Fruit fly (Drosophila melanogaster) whole organism, embryonic: ENCODE measurements around the gene CG14227.
A peak's percentile ranks its signal among the peaks of the same experiment; 100 is the strongest.

Experiments used
- Aef1 ChIP-seq: fragments of 200-800 bp; sonication (Bioruptor generic); IDR thresholded peaks from 3 replicates; pipeline ENCODE4 v1.3.6; 2022; ENCODE audit warnings: missing biosample characterization, missing genetic modification characterization
- B-H1 ChIP-seq: fragments of 200-800 bp; sonication (Bioruptor generic); IDR thresholded peaks from 3 replicates; pipeline ENCODE4 v1.3.6; 2022; ENCODE audit warnings: missing biosample characterization, missing genetic modification characterization
- CG10209 ChIP-seq: fragments of 200-800 bp; sonication (Bioruptor generic); optimal IDR thresholded peaks from 3 replicates; lab custom pipeline; 2017; ENCODE audit warnings: missing biosample characterization, mild to moderate bottlenecking, missing genetic modification characterization, missing genetic modification reagents
- CG10366 ChIP-seq: fragments of 200-800 bp; sonication (Bioruptor generic); IDR thresholded peaks from 2 replicates; pipeline ENCODE4 v1.3.6; 2022; ENCODE audit warnings: missing biosample characterization, missing genetic modification characterization
- CG11093 ChIP-seq: fragments of 200-800 bp; sonication (Bioruptor generic); IDR thresholded peaks from 3 replicates; pipeline ENCODE4 v1.3.6; 2022; ENCODE audit warnings: missing biosample characterization, missing genetic modification characterization
- CG11504 ChIP-seq: fragments of 200-800 bp; sonication (Bioruptor generic); optimal IDR thresholded peaks from 3 replicates; lab custom pipeline; 2019; ENCODE audit warnings: missing biosample characterization, mild to moderate bottlenecking, missing genetic modification characterization, moderate library complexity
- CG11696 ChIP-seq: fragments of 200-800 bp; sonication (Bioruptor generic); IDR thresholded peaks from 2 replicates; pipeline ENCODE4 v1.3.6; 2022; ENCODE audit warnings: missing biosample characterization, missing genetic modification characterization
- CG12744 ChIP-seq: fragments of 200-800 bp; sonication (Bioruptor generic); optimal IDR thresholded peaks from 2 replicates; lab custom pipeline; 2016; ENCODE audit warnings: missing biosample characterization, missing genetic modification characterization
- CG1603 ChIP-seq: fragments of 200-800 bp; sonication (Bioruptor generic); optimal IDR thresholded peaks from 2 replicates; lab custom pipeline; 2019; ENCODE audit warnings: missing biosample characterization, mild to moderate bottlenecking, missing genetic modification characterization, moderate library complexity
- CG17359 ChIP-seq: fragments of 200-800 bp; sonication (Bioruptor generic); optimal IDR thresholded peaks from 3 replicates; lab custom pipeline; 2018; ENCODE audit warnings: missing biosample characterization, mild to moderate bottlenecking, missing genetic modification characterization, moderate library complexity
- CG2120 ChIP-seq: fragments of 200-800 bp; sonication (Bioruptor generic); optimal IDR thresholded peaks from 3 replicates; lab custom pipeline; 2016; ENCODE audit warnings: missing biosample characterization, missing genetic modification characterization
- CG2129 ChIP-seq: fragments of 200-800 bp; sonication (Bioruptor generic); IDR thresholded peaks from 2 replicates; pipeline ENCODE4 v1.3.6; 2022; ENCODE audit warnings: missing biosample characterization, missing genetic modification characterization; ENCODE audit not compliant: partially characterized antibody
- CG31224 ChIP-seq: fragments of 200-800 bp; sonication (Bioruptor generic); IDR thresholded peaks from 2 replicates; pipeline ENCODE4 v1.3.6; 2022; ENCODE audit warnings: missing biosample characterization, missing genetic modification characterization
- CG4730 ChIP-seq: fragments of 200-800 bp; sonication (Bioruptor generic); IDR thresholded peaks from 2 replicates; pipeline ENCODE4 v1.3.6; 2022; ENCODE audit warnings: missing biosample characterization, missing genetic modification characterization
- CG4854 ChIP-seq: fragments of 200-800 bp; sonication (Bioruptor generic); optimal IDR thresholded peaks from 2 replicates; lab custom pipeline; 2016; ENCODE audit warnings: missing biosample characterization, missing genetic modification characterization, inconsistent platforms
- CoRest ChIP-seq: fragments of 200-800 bp; sonication (Bioruptor generic); optimal IDR thresholded peaks from 3 replicates; lab custom pipeline; 2018; ENCODE audit warnings: missing biosample characterization, mild to moderate bottlenecking, missing genetic modification characterization, moderate library complexity
- D19A ChIP-seq: fragments of 200-800 bp; optimal IDR thresholded peaks from 3 replicates; lab custom pipeline; 2019; ENCODE audit warnings: missing biosample characterization, mild to moderate bottlenecking, missing genetic modification characterization, moderate library complexity
- Dll ChIP-seq: fragments of 200-800 bp; sonication (Bioruptor generic); IDR thresholded peaks from 4 replicates; pipeline ENCODE4 v1.3.6; 2022; ENCODE audit warnings: missing biosample characterization, missing genetic modification characterization; ENCODE audit not compliant: partially characterized antibody
- Dp ChIP-seq: fragments of 200-800 bp; sonication (Bioruptor generic); optimal IDR thresholded peaks from 2 replicates; lab custom pipeline; 2018; ENCODE audit warnings: missing biosample characterization, mild to moderate bottlenecking, missing genetic modification characterization, moderate library complexity
- Elba2 ChIP-seq: fragments of 200-800 bp; sonication (Bioruptor generic); optimal IDR thresholded peaks from 3 replicates; lab custom pipeline; 2016; ENCODE audit warnings: missing biosample characterization, missing genetic modification characterization
- Hmr ChIP-seq: fragments of 200-800 bp; sonication (Bioruptor generic); optimal IDR thresholded peaks from 3 replicates; lab custom pipeline; 2017; ENCODE audit warnings: mild to moderate bottlenecking, missing biosample characterization, missing genetic modification reagents, missing genetic modification characterization
- Hmx ChIP-seq: fragments of 200-800 bp; sonication (Bioruptor generic); optimal IDR thresholded peaks from 2 replicates; lab custom pipeline; 2016; ENCODE audit warnings: missing biosample characterization, missing genetic modification characterization
- Hr51 ChIP-seq, 2 experiments: fragments of 200-800 bp; sonication (Bioruptor generic); optimal IDR thresholded peaks; 2 replicates in 1 of 2; 3 replicates in 1 of 2; lab custom pipeline; 2016 to 2018; ENCODE audit warnings: missing biosample characterization in 2 of 2, missing genetic modification characterization in 2 of 2, mild to moderate bottlenecking in 1 of 2, moderate library complexity in 1 of 2
- Nf-YC ChIP-seq: fragments of 200-800 bp; optimal IDR thresholded peaks from 3 replicates; lab custom pipeline; 2019; ENCODE audit warnings: missing biosample characterization, mild to moderate bottlenecking, missing genetic modification characterization, moderate library complexity
- Ptx1 ChIP-seq: fragments of 200-800 bp; sonication (Bioruptor generic); IDR thresholded peaks from 2 replicates; pipeline ENCODE4 v1.3.6; 2022; ENCODE audit warnings: missing biosample characterization, missing genetic modification characterization
- Ssrp ChIP-seq: fragments of 200-800 bp; sonication (Bioruptor generic); optimal IDR thresholded peaks from 2 replicates; lab custom pipeline; 2018; ENCODE audit warnings: missing biosample characterization, mild to moderate bottlenecking, missing genetic modification characterization, moderate library complexity
- ac ChIP-seq: fragments of 200-800 bp; sonication (Bioruptor generic); optimal IDR thresholded peaks from 3 replicates; lab custom pipeline; 2017; ENCODE audit warnings: missing biosample characterization, mild to moderate bottlenecking, missing genetic modification characterization
- al ChIP-seq: fragments of 200-800 bp; sonication (Bioruptor generic); IDR thresholded peaks from 2 replicates; pipeline ENCODE4 v1.3.6; 2022; ENCODE audit warnings: missing biosample characterization, missing genetic modification characterization
- amos ChIP-seq: fragments of 200-800 bp; sonication (Bioruptor generic); IDR thresholded peaks from 2 replicates; pipeline ENCODE4 v1.3.6; 2022; ENCODE audit warnings: missing biosample characterization, missing genetic modification characterization; ENCODE audit not compliant: partially characterized antibody
- ase ChIP-seq: fragments of 200-800 bp; sonication (Bioruptor generic); IDR thresholded peaks from 3 replicates; pipeline ENCODE4 v1.3.6; 2022; ENCODE audit warnings: missing biosample characterization, missing genetic modification characterization
- cg ChIP-seq: fragments of 200-800 bp; sonication (Bioruptor generic); optimal IDR thresholded peaks from 3 replicates; lab custom pipeline; 2019; ENCODE audit warnings: missing biosample characterization, mild to moderate bottlenecking, missing genetic modification characterization, moderate library complexity
- cwo ChIP-seq: fragments of 200-800 bp; sonication (Bioruptor generic); optimal IDR thresholded peaks from 3 replicates; lab custom pipeline; 2017; ENCODE audit warnings: missing biosample characterization, missing genetic modification characterization, mild to moderate bottlenecking, moderate library complexity, missing genetic modification reagents
- dpn ChIP-seq, 2 experiments: fragments of 200-800 bp; sonication (Bioruptor generic); optimal IDR thresholded peaks; 3 replicates each; lab custom pipeline; 2016; ENCODE audit warnings: missing biosample characterization in 2 of 2, missing genetic modification characterization in 2 of 2
- ewg ChIP-seq: fragments of 200-800 bp; sonication (Bioruptor generic); optimal IDR thresholded peaks from 3 replicates; lab custom pipeline; 2017; ENCODE audit warnings: mild to moderate bottlenecking, missing biosample characterization, missing genetic modification reagents, missing genetic modification characterization
- fru ChIP-seq: fragments of >200 bp; optimal IDR thresholded peaks from 2 replicates; lab custom pipeline; 2017
- ftz-f1 ChIP-seq: fragments of 200-800 bp; sonication (Bioruptor generic); optimal IDR thresholded peaks from 2 replicates; lab custom pipeline; 2016; ENCODE audit warnings: missing biosample characterization, missing genetic modification characterization
- gcm2 ChIP-seq: fragments of 200-800 bp; sonication (Bioruptor generic); optimal IDR thresholded peaks from 2 replicates; lab custom pipeline; 2016; ENCODE audit warnings: missing biosample characterization, missing genetic modification characterization
- jigr1 ChIP-seq: fragments of 200-800 bp; sonication (Bioruptor generic); IDR thresholded peaks from 3 replicates; pipeline ENCODE4 v1.3.6; 2022; ENCODE audit warnings: missing biosample characterization, missing genetic modification characterization
- lab ChIP-seq: fragments of 200-800 bp; sonication (Bioruptor generic); optimal IDR thresholded peaks from 3 replicates; lab custom pipeline; 2017; ENCODE audit warnings: missing biosample characterization, missing genetic modification characterization, mild to moderate bottlenecking, moderate library complexity, missing genetic modification reagents
- mam ChIP-seq: fragments of 200-800 bp; sonication (Bioruptor generic); optimal IDR thresholded peaks from 3 replicates; lab custom pipeline; 2016; ENCODE audit warnings: missing biosample characterization, missing genetic modification characterization
- nmo ChIP-seq: fragments of 200-800 bp; sonication (Bioruptor generic); optimal IDR thresholded peaks from 2 replicates; lab custom pipeline; 2018; ENCODE audit warnings: missing biosample characterization, mild to moderate bottlenecking, missing genetic modification characterization, moderate library complexity
- oc ChIP-seq: fragments of 200-800 bp; sonication (Bioruptor generic); optimal IDR thresholded peaks from 2 replicates; lab custom pipeline; 2018; ENCODE audit warnings: missing biosample characterization, mild to moderate bottlenecking, missing genetic modification characterization, moderate library complexity
- otp ChIP-seq: fragments of 200-800 bp; sonication (Bioruptor generic); IDR thresholded peaks from 3 replicates; pipeline ENCODE4, ENCODE4 v1.3.6; 2022; ENCODE audit warnings: missing biosample characterization, missing genetic modification characterization
- phol ChIP-seq: fragments of 200-800 bp; sonication (Bioruptor generic); optimal IDR thresholded peaks from 3 replicates; lab custom pipeline; 2018; ENCODE audit warnings: missing biosample characterization, mild to moderate bottlenecking, missing genetic modification characterization, moderate library complexity
- schlank ChIP-seq: fragments of 200-800 bp; sonication (Bioruptor generic); optimal IDR thresholded peaks from 2 replicates; lab custom pipeline; 2018; ENCODE audit warnings: missing biosample characterization, mild to moderate bottlenecking, missing genetic modification characterization
- sima ChIP-seq: fragments of 200-800 bp; sonication (Bioruptor generic); optimal IDR thresholded peaks from 2 replicates; lab custom pipeline; 2016; ENCODE audit warnings: missing biosample characterization, missing genetic modification characterization
- slbo ChIP-seq: fragments of 200-800 bp; sonication (Bioruptor generic); IDR thresholded peaks from 2 replicates; pipeline ENCODE4 v1.3.6; 2022; ENCODE audit warnings: missing biosample characterization, missing genetic modification characterization
- ttk ChIP-seq: fragments of 200-800 bp; sonication (Bioruptor generic); IDR thresholded peaks from 2 replicates; pipeline ENCODE4 v2.1.2; 2022; ENCODE audit warnings: missing biosample characterization, missing genetic modification characterization
- zfh1 ChIP-seq: fragments of 200-800 bp; sonication (Bioruptor generic); IDR thresholded peaks from 3 replicates; pipeline ENCODE4 v1.3.6; 2022; ENCODE audit warnings: missing biosample characterization, missing genetic modification characterization

CG14227 gene

DNA sequence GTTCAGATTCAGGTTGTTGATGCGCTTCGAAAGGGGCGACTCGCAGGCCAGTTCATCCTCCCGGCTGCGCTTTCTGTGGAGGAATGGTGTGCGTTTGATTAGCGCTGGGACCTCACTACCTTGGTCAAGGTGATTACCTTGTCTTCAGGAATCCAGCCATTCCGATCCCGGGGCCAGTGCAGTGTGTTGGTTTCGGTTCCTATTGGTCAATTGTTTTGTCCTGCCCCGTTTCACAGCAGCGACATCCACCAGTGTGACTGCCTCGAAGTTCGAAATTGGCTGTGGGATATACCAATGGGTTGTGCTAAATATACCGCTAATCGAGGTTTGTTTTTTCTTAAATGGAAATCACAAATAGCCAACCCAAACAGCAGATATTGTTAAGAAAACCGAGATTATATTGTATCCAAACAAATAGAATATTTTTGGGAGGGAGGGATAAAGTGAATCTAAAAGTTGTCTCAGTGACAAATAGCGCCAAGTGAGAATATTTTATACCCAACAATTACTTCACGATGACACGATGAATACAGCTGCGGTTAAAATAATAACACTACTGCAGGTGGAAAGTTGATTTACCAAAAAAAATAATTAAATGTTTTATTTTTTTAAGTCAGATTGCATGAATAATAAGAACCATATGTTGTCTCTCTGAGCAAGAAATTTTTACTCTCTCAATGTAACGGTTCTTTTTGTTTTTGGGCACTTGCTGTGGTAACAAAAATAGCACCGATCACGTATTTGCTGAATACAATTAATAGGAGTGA lies 6.2 kb upstream of the CG14227 start, which contains the start of gene CG14229 (continued):
- no peak for TF ChIP-seq nmo (GFP tag; lab: Kevin White, UChicago)
- TF ChIP-seq slbo (GFP tag; lab: Robert Waterston, UW) = peak; percentile 38
- TF ChIP-seq CG11504 (tag; lab: Kevin White, UChicago) = peak; percentile 23
- TF ChIP-seq ttk (GFP tag; lab: Robert Waterston, UW) = no peak
- no peak for TF ChIP-seq dpn (GFP tag; optimal IDR thresholded peaks at IDR 0.05; lab: Kevin White, UChicago)
- TF ChIP-seq B-H1 (GFP tag; lab: Robert Waterston, UW) = no peak
- peak; percentile 9 for TF ChIP-seq CG1603 (tag; lab: Kevin White, UChicago)
- TF ChIP-seq CG11696 (GFP tag; lab: Robert Waterston, UW) = peak; percentile 82
- TF ChIP-seq ftz-f1 (GFP tag; lab: Kevin White, UChicago) = no peak
- no peak for TF ChIP-seq ac
- peak; percentile 75 for TF ChIP-seq D19A (tag; lab: Kevin White, UChicago)
- no peak for TF ChIP-seq Hmr (GFP tag; lab: Kevin White, UChicago)
- TF ChIP-seq amos (GFP tag; lab: Robert Waterston, UW) = 0 out of 2 replicates have a peak, but pooled peaks have one; percentile 16
- no peak for TF ChIP-seq ewg (GFP tag; lab: Kevin White, UChicago)
- no peak for TF ChIP-seq mam
- TF ChIP-seq CG10366 = peak; percentile 42
- TF ChIP-seq CG17359 (tag; lab: Kevin White, UChicago) = peak; percentile 32
- 0 out of 4 replicates have a peak, but pooled peaks have one; percentile 23 for TF ChIP-seq Dll (GFP tag; lab: Robert Waterston, UW)
- peak; percentile 27; the same call in 1 of the 2 replicates for TF ChIP-seq al (GFP tag; lab: Robert Waterston, UW)
- peak; percentile 5 for TF ChIP-seq Dp
- TF ChIP-seq cwo (GFP tag; lab: Kevin White, UChicago) = no peak
- TF ChIP-seq lab = peak; percentile 4
- no peak for TF ChIP-seq jigr1 (GFP tag; lab: Robert Waterston, UW)
- TF ChIP-seq CG11093 (GFP tag; lab: Robert Waterston, UW) = no peak
- TF ChIP-seq CoRest = no peak
- TF ChIP-seq ase = no peak
- TF ChIP-seq zfh1 = peak; percentile 15; the same call in 1 of the 3 replicates
- peak in 1 of 2 experiments; percentile 18 for TF ChIP-seq Hr51 (GFP tag; optimal IDR thresholded peaks at IDR 0.05; lab: Kevin White, UChicago)
- TF ChIP-seq schlank (tag; lab: Kevin White, UChicago) = no peak
- TF ChIP-seq phol (tag; lab: Kevin White, UChicago) = peak; percentile 3
- no peak for TF ChIP-seq fru (lab: Kevin White, UChicago)
- no peak for TF ChIP-seq Ssrp (tag; lab: Kevin White, UChicago)
- TF ChIP-seq CG2120 (GFP tag; lab: Kevin White, UChicago) = peak; percentile 30
- TF ChIP-seq Elba2 (GFP tag; lab: Kevin White, UChicago) = peak; percentile 98
- 0 out of 3 replicates have a peak, but pooled peaks have one; percentile 21 for TF ChIP-seq otp (GFP tag; lab: Robert Waterston, UW)
- TF ChIP-seq CG4854 (GFP tag; lab: Kevin White, UChicago) = no peak
- no peak for TF ChIP-seq CG2129 (GFP tag; lab: Robert Waterston, UW)
- TF ChIP-seq Aef1 (GFP tag; lab: Robert Waterston, UW) = no peak
- TF ChIP-seq cg = no peak
- TF ChIP-seq CG12744 = no peak
- no peak for TF ChIP-seq CG10209
- peak; percentile 52 for TF ChIP-seq Ptx1 (GFP tag; lab: Robert Waterston, UW)
- peak; percentile 14 for TF ChIP-seq Nf-YC (tag; lab: Kevin White, UChicago)
- no peak for TF ChIP-seq sima (GFP tag; lab: Kevin White, UChicago)
- TF ChIP-seq Hmx (GFP tag; lab: Kevin White, UChicago) = no peak
- TF ChIP-seq CG31224 (GFP tag; lab: Robert Waterston, UW) = no peak
- no peak for TF ChIP-seq oc (tag; lab: Kevin White, UChicago)
- TF ChIP-seq CG4730 (GFP tag; lab: Robert Waterston, UW) = peak; percentile 40; the same call in 1 of the 2 replicates
- TF ChIP-seq gcm2 (GFP tag; lab: Kevin White, UChicago) = no peak
